Worm (Caenorhabditis elegans) whole organism, late embryonic: Measurements from ENCODE around the gene C16B8.4.

ENCODE experiments used
- C08G9.2 ChIP-seq: sonication (generic microtip); optimal IDR thresholded peaks from 2 replicates; lab custom pipeline; 2016; ENCODE audit warnings: mild to moderate bottlenecking, missing genetic modification characterization, moderate library complexity, missing compliant biosample characterization
- K02D7.2 ChIP-seq: sonication (generic microtip); optimal IDR thresholded peaks from 2 replicates; lab custom pipeline; 2017; ENCODE audit warnings: mild to moderate bottlenecking, missing genetic modification characterization, missing compliant biosample characterization
- K09A11.1 ChIP-seq: sonication (generic microtip); optimal IDR thresholded peaks from 2 replicates; lab custom pipeline; 2017; ENCODE audit warnings: antibody characterized with exemption, mild to moderate bottlenecking, missing genetic modification characterization, missing compliant biosample characterization; ENCODE audit not compliant: insufficient read depth
- T23F11.4 ChIP-seq: fragments of 200-800 bp; sonication (Bioruptor generic); optimal IDR thresholded peaks from 2 replicates; lab custom pipeline; 2018; ENCODE audit warnings: mild to moderate bottlenecking, missing genetic modification characterization, missing compliant biosample characterization
- Y22D7AL.16 ChIP-seq: sonication (generic microtip); optimal IDR thresholded peaks from 2 replicates; lab custom pipeline; 2016; ENCODE audit warnings: missing genetic modification characterization, missing compliant biosample characterization
- ama-1 ChIP-seq: fragments of 150-350 bp; optimal IDR thresholded peaks from 2 replicates; lab custom pipeline; 2014
- ceh-14 ChIP-seq: sonication (generic microtip); optimal IDR thresholded peaks from 2 replicates; lab custom pipeline; 2016; ENCODE audit warnings: missing genotype, missing genetic modification characterization, missing compliant biosample characterization
- ceh-19 ChIP-seq: fragments of 200-800 bp; sonication (Bioruptor generic); optimal IDR thresholded peaks from 2 replicates; lab custom pipeline; 2018; ENCODE audit warnings: mild to moderate bottlenecking, missing genetic modification characterization, missing compliant biosample characterization
- ceh-22 ChIP-seq: sonication (generic microtip); optimal IDR thresholded peaks from 2 replicates; lab custom pipeline; 2017; ENCODE audit warnings: missing biosample characterization, missing genetic modification characterization
- ceh-24 ChIP-seq: sonication (generic microtip); optimal IDR thresholded peaks from 2 replicates; lab custom pipeline; 2016; ENCODE audit warnings: mild to moderate bottlenecking, missing genetic modification characterization, missing compliant biosample characterization
- ceh-30 ChIP-seq: fragments of 150-350 bp; optimal IDR thresholded peaks from 2 replicates; lab custom pipeline; 2014; ENCODE audit warnings: missing biosample characterization, missing genetic modification characterization
- ceh-31 ChIP-seq: sonication (generic microtip); optimal IDR thresholded peaks from 2 replicates; lab custom pipeline; 2016; ENCODE audit warnings: missing genetic modification characterization, missing compliant biosample characterization
- ceh-34 ChIP-seq: sonication (generic microtip); optimal IDR thresholded peaks from 2 replicates; lab custom pipeline; 2016; ENCODE audit warnings: mild to moderate bottlenecking, missing genetic modification characterization, missing compliant biosample characterization
- ceh-45 ChIP-seq: fragments of 200-800 bp; sonication (Bioruptor generic); IDR thresholded peaks from 2 replicates; pipeline ENCODE4 v1.3.6; 2022; ENCODE audit warnings: missing genetic modification reagents, missing genetic modification characterization, missing compliant biosample characterization
- ceh-48 ChIP-seq: sonication (generic microtip); optimal IDR thresholded peaks from 2 replicates; lab custom pipeline; 2016; ENCODE audit warnings: missing genetic modification characterization, inconsistent platforms, missing compliant biosample characterization
- ceh-6 ChIP-seq: fragments of 200-800 bp; sonication (Bioruptor generic); optimal IDR thresholded peaks from 2 replicates; lab custom pipeline; 2018; ENCODE audit warnings: mild to moderate bottlenecking, missing genetic modification characterization, missing compliant biosample characterization
- ceh-9 ChIP-seq: sonication (generic microtip); optimal IDR thresholded peaks from 2 replicates; lab custom pipeline; 2016; ENCODE audit warnings: mild to moderate bottlenecking, missing genetic modification characterization, inconsistent platforms, missing compliant biosample characterization
- che-1 ChIP-seq: sonication (generic microtip); optimal IDR thresholded peaks from 2 replicates; lab custom pipeline; 2016; ENCODE audit warnings: mild to moderate bottlenecking, missing genetic modification characterization, missing compliant biosample characterization
- dve-1 ChIP-seq: sonication (generic microtip); optimal IDR thresholded peaks from 2 replicates; lab custom pipeline; 2017; ENCODE audit warnings: antibody characterized with exemption, mild to moderate bottlenecking, missing genetic modification characterization, missing compliant biosample characterization
- elt-2 ChIP-seq: sonication (generic microtip); optimal IDR thresholded peaks from 2 replicates; lab custom pipeline; 2016; ENCODE audit warnings: missing genetic modification reagents, missing genetic modification characterization, missing compliant biosample characterization
- elt-4 ChIP-seq: sonication (generic microtip); optimal IDR thresholded peaks from 2 replicates; lab custom pipeline; 2016; ENCODE audit warnings: missing genetic modification characterization, missing compliant biosample characterization
- eyg-1 ChIP-seq: sonication (generic microtip); optimal IDR thresholded peaks from 2 replicates; lab custom pipeline; 2016; ENCODE audit warnings: missing genotype, missing genetic modification characterization, missing compliant biosample characterization
- fax-1 ChIP-seq: sonication (generic microtip); optimal IDR thresholded peaks from 2 replicates; lab custom pipeline; 2016; ENCODE audit warnings: missing genotype, missing genetic modification characterization, missing compliant biosample characterization
- fkh-10 ChIP-seq: fragments of 150-350 bp; optimal IDR thresholded peaks from 2 replicates; lab custom pipeline; 2014; ENCODE audit warnings: missing biosample characterization, missing genetic modification reagents, missing genetic modification characterization
- fkh-6 ChIP-seq: sonication (generic microtip); optimal IDR thresholded peaks from 2 replicates; lab custom pipeline; 2016; ENCODE audit warnings: missing genetic modification characterization, missing compliant biosample characterization
- gmeb-2 ChIP-seq: sonication (generic microtip); optimal IDR thresholded peaks from 2 replicates; lab custom pipeline; 2016; ENCODE audit warnings: missing genetic modification characterization, inconsistent platforms, missing compliant biosample characterization
- hlh-15 ChIP-seq: sonication (generic microtip); optimal IDR thresholded peaks from 2 replicates; lab custom pipeline; 2016; ENCODE audit warnings: missing genetic modification characterization, missing compliant biosample characterization
- hlh-30 ChIP-seq: sonication (generic microtip); optimal IDR thresholded peaks from 2 replicates; lab custom pipeline; 2017; ENCODE audit warnings: antibody characterized with exemption, missing genetic modification characterization, missing compliant biosample characterization; ENCODE audit not compliant: insufficient read depth
- hlh-6 ChIP-seq: sonication (generic microtip); optimal IDR thresholded peaks from 2 replicates; lab custom pipeline; 2016; ENCODE audit warnings: missing genotype, missing genetic modification characterization, missing compliant biosample characterization
- lim-6 ChIP-seq: sonication (generic microtip); optimal IDR thresholded peaks from 2 replicates; lab custom pipeline; 2016; ENCODE audit warnings: missing genetic modification characterization, missing compliant biosample characterization
- lin-11 ChIP-seq: fragments of 200-800 bp; sonication (Bioruptor generic); optimal IDR thresholded peaks from 2 replicates; lab custom pipeline; 2018; ENCODE audit warnings: mild to moderate bottlenecking, missing genetic modification characterization, missing compliant biosample characterization
- madf-2 ChIP-seq: sonication (generic microtip); optimal IDR thresholded peaks from 2 replicates; lab custom pipeline; 2017; ENCODE audit warnings: missing genetic modification characterization, missing compliant biosample characterization
- nhr-11 ChIP-seq: fragments of 150-350 bp; optimal IDR thresholded peaks from 2 replicates; lab custom pipeline; 2014; ENCODE audit warnings: missing biosample characterization, missing genetic modification characterization
- nhr-232 ChIP-seq: sonication (generic microtip); optimal IDR thresholded peaks from 2 replicates; lab custom pipeline; 2016; ENCODE audit warnings: missing genetic modification characterization, missing compliant biosample characterization
- pag-3 ChIP-seq: sonication (generic microtip); optimal IDR thresholded peaks from 2 replicates; lab custom pipeline; 2016; ENCODE audit warnings: missing compliant biosample characterization, missing genetic modification characterization, borderline replicate concordance
- pax-1 ChIP-seq: fragments of 150-350 bp; optimal IDR thresholded peaks from 2 replicates; lab custom pipeline; 2014; ENCODE audit warnings: missing biosample characterization, missing genetic modification characterization
- pha-4 ChIP-seq: fragments of 150-350 bp; optimal IDR thresholded peaks from 2 replicates; lab custom pipeline; 2018; ENCODE audit warnings: missing biosample characterization, missing genetic modification reagents, missing genetic modification characterization
- pqm-1 ChIP-seq: sonication (generic microtip); optimal IDR thresholded peaks from 2 replicates; lab custom pipeline; 2016; ENCODE audit warnings: missing genetic modification characterization, missing compliant biosample characterization
- rnt-1 ChIP-seq: sonication (generic microtip); optimal IDR thresholded peaks from 2 replicates; lab custom pipeline; 2016; ENCODE audit warnings: missing genetic modification characterization, missing compliant biosample characterization
- sdc-2 ChIP-seq: sonication (generic microtip); optimal IDR thresholded peaks from 2 replicates; lab custom pipeline; 2016; ENCODE audit warnings: missing genotype, missing genetic modification characterization, missing compliant biosample characterization
- sox-2 ChIP-seq: fragments of 200-800 bp; sonication (Bioruptor generic); IDR thresholded peaks from 2 replicates; pipeline ENCODE4 v1.3.6; 2022; ENCODE audit warnings: missing genetic modification reagents, missing genetic modification characterization, missing compliant biosample characterization
- sox-4 ChIP-seq: sonication (generic microtip); optimal IDR thresholded peaks from 2 replicates; lab custom pipeline; 2017; ENCODE audit warnings: mild to moderate bottlenecking, missing genetic modification characterization, inconsistent platforms, missing compliant biosample characterization
- tbx-2 ChIP-seq: sonication (generic microtip); optimal IDR thresholded peaks from 2 replicates; lab custom pipeline; 2016; ENCODE audit warnings: missing genetic modification characterization, missing compliant biosample characterization
- tbx-7 ChIP-seq: sonication (generic microtip); optimal IDR thresholded peaks from 2 replicates; lab custom pipeline; 2016; ENCODE audit warnings: missing genotype, missing genetic modification characterization, missing compliant biosample characterization
- ttx-3 ChIP-seq: sonication (generic microtip); optimal IDR thresholded peaks from 2 replicates; lab custom pipeline; 2016; ENCODE audit warnings: missing genetic modification reagents, missing genetic modification characterization, missing compliant biosample characterization
- unc-3 ChIP-seq, 2 experiments: fragments of 200-800 bp in 1 of 2; sonication (Bioruptor generic) in 1 of 2; sonication (generic microtip) in 1 of 2; conservative IDR thresholded peaks in 1 of 2; optimal IDR thresholded peaks in 1 of 2; 2 replicates each; pipeline versions ENCODE4 v1.3.6 to Lab custom; 2016 to 2022; ENCODE audit warnings: missing compliant biosample characterization in 2 of 2, missing genetic modification characterization in 2 of 2, missing genetic modification reagents in 1 of 2
- unc-55 ChIP-seq: sonication (generic microtip); optimal IDR thresholded peaks from 2 replicates; lab custom pipeline; 2017; ENCODE audit warnings: missing biosample characterization, missing genetic modification reagents, missing genetic modification characterization
- zip-5 ChIP-seq: sonication (generic microtip); optimal IDR thresholded peaks from 2 replicates; lab custom pipeline; 2016; ENCODE audit warnings: missing genetic modification characterization, missing compliant biosample characterization
- ztf-16 ChIP-seq: sonication (generic microtip); optimal IDR thresholded peaks from 2 replicates; lab custom pipeline; 2017; ENCODE audit warnings: missing genetic modification characterization, missing compliant biosample characterization

The C16B8.4 gene

DNA sequence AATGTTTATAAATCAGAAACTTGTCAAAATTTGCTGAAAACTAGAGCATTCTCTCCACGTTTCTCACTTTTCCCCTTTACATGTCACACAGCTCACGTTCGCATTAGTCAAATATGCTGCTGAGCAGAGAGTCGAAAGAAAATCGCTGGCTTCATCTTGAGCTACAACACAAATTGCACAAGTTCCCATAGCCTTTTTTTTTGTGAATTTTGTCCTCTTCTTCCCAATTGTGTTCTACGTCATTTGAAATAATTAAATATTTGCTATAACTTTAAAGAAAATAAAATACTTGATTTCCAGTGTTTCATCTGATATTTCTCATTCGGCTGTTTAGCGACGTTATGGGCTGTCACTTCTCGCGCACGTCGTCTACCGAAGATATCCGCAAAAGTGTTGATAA lies 23.6 kb upstream of the C16B8.4 start, which contains the start of gene R02E12.5:
Gene R02E12.5 (plus strand): TSS at position 301 of the 400 bp plus-strand sequence.
- TF ChIP-seq unc-3 (GFP tag; conservative IDR thresholded peaks at IDR 0.05; lab: Robert Waterston, UW) (no peak), unc-3 (tag; optimal IDR thresholded peaks at IDR 0.05; lab: Kevin White, UChicago) (no peak), hlh-15 (no peak), sox-2 (GFP tag; lab: Robert Waterston, UW) (no peak), madf-2 (tag; lab: Kevin White, UChicago) (no peak), rnt-1 (tag; lab: Kevin White, UChicago) (no peak), unc-55 (GFP tag; lab: Kevin White, UChicago) (no peak), ttx-3 (tag; lab: Kevin White, UChicago) (no peak), sdc-2 (tag; lab: Kevin White, UChicago) (no peak), ceh-30 (no peak)

DNA sequence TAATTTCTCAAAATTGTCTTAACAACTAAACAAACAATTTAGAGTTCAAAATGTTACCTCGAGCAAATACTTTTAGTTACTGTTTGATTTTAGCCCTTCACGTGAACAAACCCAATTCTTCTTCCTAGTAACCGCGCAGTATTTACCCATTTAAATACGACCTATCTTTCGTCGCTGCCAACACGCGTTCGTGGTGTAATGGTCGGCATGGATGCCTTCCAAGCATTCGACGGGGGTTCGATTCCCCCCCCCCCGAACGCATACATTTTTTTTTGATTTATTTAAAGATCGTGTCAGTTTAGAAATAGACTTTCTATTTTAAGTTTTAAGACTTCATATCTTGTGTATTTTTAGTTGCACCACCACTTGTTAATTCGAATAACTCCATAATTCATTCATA lies 21.0 kb upstream of the C16B8.4 start:
- peak; percentile 16 for TF ChIP-seq madf-2 (tag; lab: Kevin White, UChicago)
- TF ChIP-seq zip-5: no peak
- TF ChIP-seq hlh-30 (tag; lab: Kevin White, UChicago): no peak
- no peak for TF ChIP-seq elt-4 (tag; lab: Kevin White, UChicago)
- TF ChIP-seq Y22D7AL.16 (tag; lab: Kevin White, UChicago): peak; percentile 38
- 0 out of 2 replicates have a peak, but pooled peaks have one; percentile 9 for TF ChIP-seq ceh-45
- TF ChIP-seq C08G9.2 (tag; lab: Kevin White, UChicago): peak; percentile 27
- TF ChIP-seq dve-1: no peak
- TF ChIP-seq fkh-6 (tag; lab: Kevin White, UChicago): peak; percentile 71
- no peak for TF ChIP-seq ceh-24
- TF ChIP-seq che-1 (tag; lab: Kevin White, UChicago): peak; percentile 64
- peak; percentile 63 for TF ChIP-seq sox-4 (tag; lab: Kevin White, UChicago)
- TF ChIP-seq fax-1 (tag; lab: Kevin White, UChicago): peak; percentile 43
- no peak for TF ChIP-seq nhr-11 (tag; lab: Kevin White, UChicago)
- peak; percentile 40 for TF ChIP-seq elt-2 (tag; lab: Kevin White, UChicago)
- peak; percentile 57 for TF ChIP-seq gmeb-2 (tag; lab: Kevin White, UChicago)
- peak; percentile 15 for TF ChIP-seq ceh-14 (tag; lab: Kevin White, UChicago)
- TF ChIP-seq K02D7.2 (tag; lab: Kevin White, UChicago): no peak
- peak; percentile 47 for TF ChIP-seq sdc-2 (tag; lab: Kevin White, UChicago)
- TF ChIP-seq lim-6 (tag; lab: Kevin White, UChicago): no peak
- peak; percentile 33 for TF ChIP-seq hlh-15
- TF ChIP-seq ama-1 (lab: Kevin White, UChicago): no peak
- no peak for TF ChIP-seq ceh-30
- peak; percentile 52 for TF ChIP-seq nhr-232
- TF ChIP-seq ceh-22 (tag; lab: Kevin White, UChicago): no peak
- TF ChIP-seq tbx-2 (tag; lab: Kevin White, UChicago): peak; percentile 32
- no peak for TF ChIP-seq tbx-7 (tag; lab: Kevin White, UChicago)
- peak; percentile 65 for TF ChIP-seq ceh-6
- TF ChIP-seq unc-3 (GFP tag; conservative IDR thresholded peaks at IDR 0.05; lab: Robert Waterston, UW): peak; percentile 45
- TF ChIP-seq unc-3 (tag; optimal IDR thresholded peaks at IDR 0.05; lab: Kevin White, UChicago): peak; percentile 33
- peak; percentile 27 for TF ChIP-seq ceh-48 (tag; lab: Kevin White, UChicago)
- no peak for TF ChIP-seq ceh-9 (tag; lab: Kevin White, UChicago)
- TF ChIP-seq pag-3 (tag; lab: Kevin White, UChicago): no peak
- TF ChIP-seq ztf-16 (tag; lab: Kevin White, UChicago): peak; percentile 21
- TF ChIP-seq T23F11.4 (GFP tag; lab: Kevin White, UChicago): peak; percentile 31
- peak; percentile 44; the same call in 1 of the 2 replicates for TF ChIP-seq sox-2 (GFP tag; lab: Robert Waterston, UW)
- TF ChIP-seq K09A11.1 (tag; lab: Kevin White, UChicago): peak; percentile 25
- peak; percentile 63 for TF ChIP-seq ceh-19 (GFP tag; lab: Kevin White, UChicago)
- TF ChIP-seq ceh-34 (tag; lab: Kevin White, UChicago): no peak
- peak; percentile 48 for TF ChIP-seq lin-11 (tag; lab: Kevin White, UChicago)
- peak; percentile 7 for TF ChIP-seq eyg-1 (tag; lab: Kevin White, UChicago)
- no peak for TF ChIP-seq pqm-1 (tag; lab: Kevin White, UChicago)
- no peak for TF ChIP-seq pha-4 (tag; lab: Kevin White, UChicago)
- TF ChIP-seq ceh-31 (tag; lab: Kevin White, UChicago): peak; percentile 15
- TF ChIP-seq hlh-6: peak; percentile 52
- TF ChIP-seq rnt-1 (tag; lab: Kevin White, UChicago): peak; percentile 67
- no peak for TF ChIP-seq fkh-10 (GFP tag; lab: Kevin White, UChicago)
- TF ChIP-seq unc-55 (GFP tag; lab: Kevin White, UChicago): no peak
- no peak for TF ChIP-seq pax-1 (tag; lab: Kevin White, UChicago)
